Fruit fly (Drosophila melanogaster): ENCODE results near the gene U4-U6-60K.

The U4-U6-60K gene

DNA sequence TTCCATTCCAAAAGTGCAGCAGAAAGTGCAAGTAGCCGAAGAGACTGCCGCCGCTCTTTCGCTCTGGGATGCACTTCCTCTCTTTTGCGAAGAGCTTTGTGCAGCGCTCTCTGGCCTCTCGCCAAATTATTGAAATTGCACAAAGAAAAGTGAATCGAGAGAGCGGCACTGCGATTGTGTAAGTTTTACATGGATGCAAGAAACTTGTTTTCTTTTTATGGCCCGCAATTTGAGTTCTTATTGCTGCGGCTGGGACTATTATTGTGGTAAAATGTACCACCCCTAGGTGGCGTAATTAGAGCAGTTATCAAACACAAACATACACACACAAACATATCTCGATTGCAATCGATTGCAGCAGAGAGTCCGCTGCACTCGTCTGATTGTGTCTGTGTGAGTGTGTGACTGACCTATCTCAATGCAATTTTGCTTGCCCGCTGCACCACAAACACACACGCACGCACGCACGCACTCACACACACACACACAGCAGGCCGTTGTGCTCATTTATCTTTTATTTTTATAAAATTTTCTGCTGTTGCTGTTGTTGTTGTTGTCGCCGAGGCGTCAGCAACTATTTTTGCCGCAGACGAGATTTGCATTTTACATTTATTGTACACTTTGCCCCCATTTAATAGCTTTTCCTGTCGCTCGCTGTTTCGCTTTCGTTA lies 13.3 kb downstream of the U4-U6-60K start:
- TF ChIP-seq pan (optimal IDR thresholded peaks at IDR 0.05) (no peak), psq (optimal IDR thresholded peaks at IDR 0.05) (no peak), usp (GFP tag; optimal IDR thresholded peaks at IDR 0.05) (no peak), Dll (optimal IDR thresholded peaks at IDR 0.05) (no peak), CG8478 (optimal IDR thresholded peaks at IDR 0.05) (no peak), EcR (GFP tag; optimal IDR thresholded peaks at IDR 0.05) (peak in 1 of 2 experiments; percentile 87)

DNA sequence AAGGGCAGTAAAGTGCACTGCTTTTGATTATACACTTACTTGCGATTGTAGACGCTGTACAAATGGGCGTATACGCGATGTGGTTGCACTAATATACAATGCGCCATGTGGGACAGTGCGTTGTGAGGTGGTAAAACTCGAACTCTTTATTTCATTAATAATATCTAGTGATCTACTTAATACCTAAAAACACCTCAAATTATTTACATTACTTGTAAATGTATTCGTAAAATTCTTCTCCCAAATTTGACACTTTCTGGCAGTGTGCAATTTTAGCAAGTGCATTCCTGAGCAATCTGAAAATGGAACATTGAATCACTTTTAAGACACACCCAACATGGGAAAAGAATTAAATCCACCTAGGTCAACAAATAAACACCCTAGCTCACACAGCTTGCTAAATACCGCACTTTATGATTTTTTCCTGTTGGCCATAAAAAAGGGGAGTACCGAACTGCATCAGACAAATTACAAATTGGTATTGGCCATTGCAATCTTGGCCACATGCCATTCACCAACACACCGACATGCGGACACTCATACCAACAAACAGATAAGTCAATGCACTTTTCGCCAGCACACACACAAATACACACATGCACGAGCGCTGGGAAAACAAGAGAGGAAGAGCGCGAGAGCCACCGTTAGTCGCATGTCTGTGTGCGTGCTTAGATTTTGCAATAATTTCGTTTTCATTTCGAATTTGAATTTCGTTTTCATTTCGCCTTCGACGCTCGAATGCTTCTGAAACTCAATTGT lies 14.6 kb downstream of the U4-U6-60K start:
- TF ChIP-seq Dll (optimal IDR thresholded peaks at IDR 0.05) (no peak), EcR (GFP tag; optimal IDR thresholded peaks at IDR 0.05) (peak in 1 of 2 experiments; percentile 88)

DNA sequence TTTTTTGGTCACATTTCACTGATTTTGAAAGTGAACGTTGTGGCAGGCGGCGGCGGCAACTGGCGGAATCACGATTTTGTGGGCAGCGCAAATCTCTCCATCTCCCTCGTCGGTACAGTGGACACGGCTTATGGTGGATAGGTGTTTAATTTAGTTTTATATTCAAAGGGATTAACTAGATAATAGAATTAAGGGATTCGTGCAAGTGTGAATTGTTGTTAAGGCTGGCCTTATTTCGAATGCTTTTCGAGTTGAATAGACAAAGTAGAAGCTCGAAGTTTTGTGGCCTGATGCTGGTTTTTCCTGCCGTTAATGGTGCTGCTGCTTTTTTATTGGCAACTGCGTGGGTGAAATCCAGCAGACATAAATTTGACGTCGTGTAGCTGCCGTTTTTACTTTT lies 15.7 kb downstream of the U4-U6-60K start:
- TF ChIP-seq pan (optimal IDR thresholded peaks at IDR 0.05) (no peak), usp (GFP tag; optimal IDR thresholded peaks at IDR 0.05) (no peak), psq (optimal IDR thresholded peaks at IDR 0.05) (no peak)

DNA sequence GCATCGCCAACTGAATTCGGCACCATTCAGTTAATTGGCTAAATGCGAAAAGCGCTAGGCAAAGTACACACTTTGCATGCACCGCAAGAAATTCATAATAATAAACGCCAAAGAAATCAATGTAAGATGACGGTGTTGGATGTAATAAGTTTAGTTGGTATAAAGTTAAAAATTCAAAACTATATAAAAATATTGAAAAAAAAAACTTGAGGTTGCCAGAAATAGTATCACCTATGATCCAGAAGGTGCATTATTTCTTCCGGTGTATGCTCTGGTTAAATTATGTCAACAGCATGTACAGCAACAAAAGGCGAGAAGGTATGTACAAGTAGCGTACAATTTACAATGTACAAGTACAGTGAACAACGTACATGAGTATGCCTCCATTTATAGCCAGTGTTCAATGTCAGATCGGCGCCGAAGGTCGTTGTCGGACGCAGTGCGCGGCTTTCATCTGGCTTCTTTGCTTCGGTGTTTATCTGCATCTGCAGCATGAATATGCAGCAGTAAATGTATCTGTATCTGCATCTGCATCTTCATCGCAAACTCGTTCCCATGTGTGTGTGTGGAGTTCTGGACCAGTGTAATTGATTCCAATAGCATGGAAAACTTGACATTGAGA lies 16.7 kb downstream of the U4-U6-60K start:
- no peak for TF ChIP-seq pan (optimal IDR thresholded peaks at IDR 0.05)
- no peak for TF ChIP-seq CG8478 (optimal IDR thresholded peaks at IDR 0.05)
- no peak for TF ChIP-seq usp (GFP tag; optimal IDR thresholded peaks at IDR 0.05)
- no peak for TF ChIP-seq EcR (GFP tag; optimal IDR thresholded peaks at IDR 0.05)
- TF ChIP-seq psq (optimal IDR thresholded peaks at IDR 0.05) = no peak
- TF ChIP-seq Dll (optimal IDR thresholded peaks at IDR 0.05) = no peak

DNA sequence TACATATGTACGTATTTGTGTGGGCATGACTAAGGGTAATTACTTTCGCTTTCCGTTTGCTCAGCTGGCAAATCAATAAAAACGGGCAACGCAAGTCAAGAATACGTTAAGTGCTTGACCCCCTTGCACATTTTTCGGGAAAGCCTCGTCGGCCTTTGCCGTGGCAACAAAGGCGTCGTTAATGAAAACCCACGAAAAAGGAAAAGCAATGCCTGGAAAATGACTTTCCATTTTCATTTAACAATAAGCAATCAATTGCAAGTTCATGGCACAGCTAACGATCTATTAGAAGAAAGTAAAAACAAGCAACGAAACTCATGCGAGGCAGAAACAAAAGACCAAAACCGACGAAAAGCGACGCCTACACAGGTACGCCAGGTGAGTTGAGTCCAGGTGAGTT lies 17.7 kb downstream of the U4-U6-60K start:
- no peak for TF ChIP-seq psq (optimal IDR thresholded peaks at IDR 0.05)
- no peak for TF ChIP-seq CG8478 (optimal IDR thresholded peaks at IDR 0.05)
- no peak for TF ChIP-seq pan (optimal IDR thresholded peaks at IDR 0.05)
- no peak for TF ChIP-seq EcR (GFP tag; optimal IDR thresholded peaks at IDR 0.05)
- TF ChIP-seq Dll (optimal IDR thresholded peaks at IDR 0.05) = no peak
- TF ChIP-seq usp (GFP tag; optimal IDR thresholded peaks at IDR 0.05) = no peak

DNA sequence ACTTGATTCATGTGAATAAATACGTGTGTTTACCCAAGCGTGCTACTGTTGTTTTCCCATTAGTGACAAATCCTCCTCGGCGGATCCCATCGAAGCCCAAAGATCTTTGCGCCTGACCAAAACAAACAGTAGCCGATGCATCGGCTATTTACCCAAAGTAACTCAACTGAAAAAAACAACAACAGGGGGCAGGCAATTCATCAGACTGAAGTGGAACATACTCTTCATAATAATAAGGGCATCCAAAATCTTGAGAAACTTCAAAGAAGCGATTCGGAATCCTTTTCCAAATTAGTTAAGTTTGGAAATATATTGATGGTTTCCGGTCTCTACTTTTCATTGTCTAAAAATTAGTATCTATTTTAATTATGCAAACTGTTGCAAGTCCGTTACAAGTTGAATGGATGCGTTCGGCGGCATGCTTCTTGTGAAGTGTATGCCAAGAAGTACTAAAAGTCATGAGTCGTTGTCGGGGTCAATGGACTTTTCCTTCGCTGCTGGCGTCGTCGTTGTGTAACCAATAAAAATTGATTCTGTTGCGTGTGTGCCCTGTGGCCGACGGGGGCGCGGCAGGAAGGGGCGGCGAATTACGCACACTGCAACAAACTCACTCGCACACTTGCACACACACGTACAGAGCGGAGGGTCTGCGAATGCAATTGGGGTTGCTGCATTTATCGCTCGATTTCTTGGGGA lies 18.3 kb downstream of the U4-U6-60K start:
- TF ChIP-seq Dll (optimal IDR thresholded peaks at IDR 0.05) (peak; percentile 19), EcR (GFP tag; optimal IDR thresholded peaks at IDR 0.05) (peak; percentile 56 to 81), CG8478 (optimal IDR thresholded peaks at IDR 0.05) (no peak)

DNA sequence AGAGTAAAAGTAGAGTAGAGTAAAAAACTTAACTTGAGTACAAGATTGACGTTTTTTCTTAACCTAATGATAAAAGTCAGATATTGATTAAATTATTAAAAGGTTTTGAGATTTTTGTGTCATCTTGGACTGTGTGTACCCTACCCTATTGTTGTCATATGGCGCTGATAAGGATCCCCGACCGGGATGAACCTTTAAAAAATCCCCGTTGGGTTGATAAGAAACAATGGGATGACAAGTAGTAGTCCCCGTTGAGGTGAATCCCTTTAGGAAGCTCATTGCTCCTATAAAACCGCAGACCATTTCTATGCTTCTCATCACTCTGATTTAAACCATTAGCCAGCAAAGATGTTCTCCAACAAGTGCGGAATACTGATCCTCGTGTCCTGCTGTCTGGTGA lies 19.2 kb downstream of the U4-U6-60K start, which contains the start of gene edin:
edin (plus strand) TSS at position 340 of the 400 bp plus-strand sequence.
- TF ChIP-seq CG8478 (optimal IDR thresholded peaks at IDR 0.05) = no peak
- no peak for TF ChIP-seq EcR (GFP tag; optimal IDR thresholded peaks at IDR 0.05)

DNA sequence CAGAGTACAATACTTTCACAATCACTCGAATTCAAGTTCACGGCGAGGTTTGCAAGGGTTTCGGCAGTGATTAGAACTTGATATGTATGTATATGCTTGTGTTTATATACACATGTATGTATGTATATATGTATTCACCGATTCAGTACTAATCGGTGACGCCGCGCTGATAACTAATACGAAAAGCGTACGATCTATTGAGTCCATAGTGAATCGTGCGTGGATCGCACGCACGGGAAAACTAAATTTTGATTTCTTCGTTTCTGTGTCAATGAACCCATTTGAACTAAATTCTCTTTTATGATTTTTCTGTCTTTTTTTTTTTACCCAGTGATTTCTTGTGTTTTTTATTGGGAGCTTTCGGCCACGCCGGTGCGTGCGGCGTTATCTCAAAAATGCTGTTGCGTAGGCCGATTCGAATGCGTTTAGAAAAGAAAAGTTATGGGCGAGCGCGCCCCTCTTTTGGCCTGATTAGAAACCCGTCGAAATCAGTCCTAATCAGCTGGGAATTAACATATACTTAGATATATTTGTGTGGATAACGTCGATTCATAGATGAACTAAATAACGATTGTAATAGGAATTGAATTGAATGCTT lies 19.8 kb downstream of the U4-U6-60K start:
- TF ChIP-seq CG8478 (optimal IDR thresholded peaks at IDR 0.05) = no peak
- TF ChIP-seq EcR (GFP tag; optimal IDR thresholded peaks at IDR 0.05) = no peak
- TF ChIP-seq Dll (optimal IDR thresholded peaks at IDR 0.05) = no peak
- no peak for TF ChIP-seq usp (GFP tag; optimal IDR thresholded peaks at IDR 0.05)
- TF ChIP-seq psq (optimal IDR thresholded peaks at IDR 0.05) = no peak

DNA sequence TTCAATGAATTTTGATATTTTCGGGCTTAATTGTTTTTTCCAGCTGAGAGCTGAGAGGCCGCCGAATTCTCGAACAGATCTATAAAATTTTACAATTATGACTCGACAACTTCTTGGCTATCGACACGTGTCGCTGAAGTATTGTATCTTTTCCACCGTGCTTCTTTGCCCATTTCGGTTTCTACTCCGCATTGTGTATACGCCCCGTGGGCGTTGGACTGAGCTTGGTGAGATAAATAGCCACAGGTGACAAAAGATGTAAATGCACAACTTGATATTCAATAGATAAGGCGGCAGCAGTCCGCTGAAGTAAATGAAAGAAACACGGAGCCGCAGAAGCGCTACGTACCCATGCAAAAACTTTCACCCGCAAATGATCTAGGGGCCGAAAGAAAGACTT lies 20.5 kb downstream of the U4-U6-60K start:
- TF ChIP-seq CG8478 (optimal IDR thresholded peaks at IDR 0.05) (no peak), psq (optimal IDR thresholded peaks at IDR 0.05) (no peak), usp (GFP tag; optimal IDR thresholded peaks at IDR 0.05) (no peak), Dll (optimal IDR thresholded peaks at IDR 0.05) (no peak), EcR (GFP tag; optimal IDR thresholded peaks at IDR 0.05) (no peak), pan (optimal IDR thresholded peaks at IDR 0.05) (no peak)

DNA sequence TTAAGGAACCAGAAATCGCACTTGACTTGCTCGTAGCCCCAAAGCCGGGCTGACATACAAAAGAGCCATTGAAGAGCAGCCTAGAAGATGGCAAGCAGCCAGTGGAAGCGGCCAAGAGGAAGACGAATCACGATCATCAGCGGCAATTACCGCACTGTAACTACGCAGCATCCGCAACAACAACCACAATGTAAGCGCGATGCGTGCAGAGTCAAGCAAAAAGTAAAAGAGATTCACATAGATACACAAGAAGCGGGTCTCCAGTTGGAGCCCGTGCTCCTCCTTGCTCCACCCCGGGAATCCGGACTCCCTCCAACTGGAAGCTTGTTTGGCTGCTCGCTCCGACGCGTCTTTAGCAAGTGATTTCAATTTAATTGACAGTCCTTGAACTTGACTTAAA lies 22.1 kb downstream of the U4-U6-60K start:
- TF ChIP-seq EcR (GFP tag; optimal IDR thresholded peaks at IDR 0.05) (no peak), Dll (optimal IDR thresholded peaks at IDR 0.05) (no peak), usp (GFP tag; optimal IDR thresholded peaks at IDR 0.05) (no peak), pan (optimal IDR thresholded peaks at IDR 0.05) (no peak), psq (optimal IDR thresholded peaks at IDR 0.05) (no peak), CG8478 (optimal IDR thresholded peaks at IDR 0.05) (no peak)

DNA sequence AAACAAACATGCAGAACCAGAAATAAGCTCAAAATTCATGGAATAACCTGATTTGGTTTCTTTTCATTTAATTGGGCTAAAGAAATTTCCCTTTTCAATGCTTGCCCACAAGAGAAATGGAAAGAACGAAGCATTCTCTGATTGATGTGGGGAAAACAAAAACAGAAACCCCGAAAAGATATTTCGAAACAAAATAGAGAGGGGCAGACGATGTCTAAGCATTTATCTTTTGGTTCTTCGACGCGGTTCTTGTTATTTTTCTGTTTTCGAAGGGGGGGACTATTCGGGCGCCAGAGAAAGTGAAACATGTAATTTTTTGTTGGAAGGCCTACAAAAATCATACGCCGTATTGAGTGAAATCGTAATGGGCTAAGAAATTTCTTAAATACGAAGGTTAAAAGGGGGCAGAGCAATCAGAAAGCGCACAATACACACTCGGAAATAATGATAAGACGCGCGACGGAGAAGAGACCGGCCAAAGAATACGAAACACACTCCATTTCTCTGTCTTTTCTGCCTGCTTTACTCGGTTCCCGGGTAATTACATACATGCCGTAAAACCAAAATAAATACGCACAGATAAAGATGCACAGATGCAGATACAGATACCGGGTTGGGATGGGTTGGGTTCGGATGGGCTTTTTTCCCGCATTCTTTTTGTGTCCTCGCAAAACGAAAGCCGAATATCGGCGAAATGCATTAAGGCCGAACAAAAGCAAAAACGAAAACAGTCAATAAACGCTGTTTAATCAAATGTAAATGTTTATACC lies 24.9 kb downstream of the U4-U6-60K start:
- TF ChIP-seq CG8478 (optimal IDR thresholded peaks at IDR 0.05) (no peak), psq (optimal IDR thresholded peaks at IDR 0.05) (no peak), Dll (optimal IDR thresholded peaks at IDR 0.05) (no peak), pan (optimal IDR thresholded peaks at IDR 0.05) (no peak), usp (GFP tag; optimal IDR thresholded peaks at IDR 0.05) (no peak), EcR (GFP tag; optimal IDR thresholded peaks at IDR 0.05) (no peak)

Measured in whole organism.